Worm (Caenorhabditis elegans): Measurements from ENCODE around the gene ZK945.6.

Gene ZK945.6

ce11 chrII:10139177-10139640 is 32.4 kb upstream of the ZK945.6 start, which contains the start of gene asah-2:
Gene asah-2, plus strand, starts transcription at chrII:10139590.
- TF ChIP-seq fos-1 (tag; optimal IDR thresholded peaks at IDR 0.05) (peak; percentile 88), sma-9 (GFP tag; optimal IDR thresholded peaks at IDR 0.05) (peak; percentile 25), sma-9 (tag; optimal IDR thresholded peaks at IDR 0.05) (no peak), ztf-11 (tag; optimal IDR thresholded peaks at IDR 0.05) (no peak)

- TF ChIP-seq ceh-82 (tag; optimal IDR thresholded peaks at IDR 0.05) (no peak), unc-55 (GFP tag; optimal IDR thresholded peaks at IDR 0.05) (no peak), C34F6.9 (tag; optimal IDR thresholded peaks at IDR 0.05) (no peak), ztf-4 (tag; optimal IDR thresholded peaks at IDR 0.05) (no peak), crh-2 (tag; optimal IDR thresholded peaks at IDR 0.05) (no peak)
These were observed 30.6 kb upstream of the ZK945.6 start, which contains the start of gene phg-1 for ce11 chrII:10137358-10137757. Gene phg-1, plus strand, starts transcription at chrII:10137658.

DNA sequence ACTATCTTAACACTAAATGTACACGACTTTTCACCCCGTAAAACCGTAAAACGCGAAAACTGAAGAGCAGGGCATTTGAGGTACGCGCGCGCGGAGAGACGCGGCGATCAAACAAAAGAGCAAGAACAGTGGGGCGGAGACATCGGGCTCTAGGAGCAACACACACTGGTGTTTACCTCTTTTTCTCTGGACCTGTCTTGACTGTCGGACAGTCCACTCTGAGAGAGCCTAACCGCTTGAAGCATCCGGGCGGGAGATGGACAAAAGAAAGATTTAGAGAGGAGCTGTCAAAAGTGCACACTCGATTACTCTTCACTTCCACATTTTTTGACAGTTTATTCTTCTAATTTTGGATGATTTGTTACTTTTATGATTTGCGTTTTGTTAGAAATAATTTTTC is 30.0 kb upstream of the ZK945.6 start:
- TF ChIP-seq elt-1 (tag; optimal IDR thresholded peaks at IDR 0.05) (no peak), alr-1 (tag; optimal IDR thresholded peaks at IDR 0.05) (no peak), nhr-129 (tag; optimal IDR thresholded peaks at IDR 0.05) (no peak), dmd-4 (tag; optimal IDR thresholded peaks at IDR 0.05) (no peak), lsy-2 (tag; optimal IDR thresholded peaks at IDR 0.05) (no peak), lin-11 (tag; optimal IDR thresholded peaks at IDR 0.05) (no peak), ama-1 (optimal IDR thresholded peaks at IDR 0.05) (no peak), ceh-16 (tag; optimal IDR thresholded peaks at IDR 0.05) (no peak), zag-1 (tag; optimal IDR thresholded peaks at IDR 0.05) (no peak)

DNA sequence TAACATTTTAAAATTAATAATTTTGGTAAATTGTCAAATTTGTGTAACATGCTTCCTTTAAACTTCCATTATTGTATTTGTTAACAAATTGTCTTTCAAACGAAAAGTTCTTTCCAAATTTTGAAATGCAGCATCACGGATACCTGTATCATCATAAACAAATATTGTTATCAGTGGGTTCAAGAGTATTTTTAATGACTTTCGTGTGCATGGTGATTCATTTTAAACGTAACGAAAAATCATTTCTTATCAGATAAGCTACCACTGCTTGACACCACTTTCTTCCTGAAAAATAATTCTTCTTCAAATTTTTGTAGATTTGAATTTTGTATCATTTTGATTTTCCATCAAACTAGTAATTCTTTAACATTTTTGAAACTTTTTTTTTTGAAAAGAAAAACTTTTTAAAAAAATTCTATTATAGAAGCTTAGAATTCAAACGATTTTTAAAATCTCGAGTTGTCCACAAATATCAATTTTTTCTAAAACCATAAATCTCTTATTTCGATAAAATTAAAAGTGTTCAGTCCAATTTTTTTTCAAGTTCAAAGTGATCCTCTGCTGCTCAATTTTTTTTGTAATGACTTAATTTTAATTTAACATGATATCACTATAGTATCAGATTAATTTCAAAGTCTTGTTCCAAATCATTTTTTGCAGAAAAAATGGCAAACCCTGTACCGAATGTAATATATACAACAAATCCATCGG is 27.7 kb upstream of the ZK945.6 start, which contains the start of gene F27E5.9:
Gene F27E5.9, plus strand, starts transcription at position 661 of the 711 bp plus-strand sequence.
- TF ChIP-seq dmd-4 (tag; optimal IDR thresholded peaks at IDR 0.05) (no peak), gmeb-1 (tag; optimal IDR thresholded peaks at IDR 0.05) (peak; percentile 38), sma-9 (GFP tag; optimal IDR thresholded peaks at IDR 0.05) (peak; percentile 56), sma-9 (tag; optimal IDR thresholded peaks at IDR 0.05) (no peak), fos-1 (tag; optimal IDR thresholded peaks at IDR 0.05) (peak; percentile 100), mdl-1 (tag; optimal IDR thresholded peaks at IDR 0.05) (no peak), crh-2 (tag; optimal IDR thresholded peaks at IDR 0.05) (peak; percentile 12)

DNA sequence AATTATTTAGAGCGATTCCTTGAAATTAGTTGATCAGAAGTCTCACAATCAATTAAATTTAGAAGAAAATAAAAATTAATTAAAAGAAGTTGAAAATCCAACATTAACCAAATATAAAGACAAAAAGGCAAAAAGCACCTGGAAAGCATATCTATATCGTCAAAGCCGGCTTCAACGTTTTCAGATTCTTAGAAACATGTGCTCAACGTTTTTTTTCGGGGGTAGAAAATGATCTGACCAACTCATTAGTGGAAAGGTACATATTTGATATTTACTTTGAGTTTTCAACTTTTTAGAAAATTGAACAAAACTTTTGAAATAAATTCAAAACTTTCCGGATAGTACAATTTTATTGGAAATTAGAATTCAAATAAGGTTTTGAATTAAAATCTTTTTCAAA is 26.0 kb upstream of the ZK945.6 start:
- TF ChIP-seq nhr-23 (tag; optimal IDR thresholded peaks at IDR 0.05), result no peak

ce11 chrII:10131760-10132159 is 25.0 kb upstream of the ZK945.6 start, which contains the start of gene F27E5.5:
Gene F27E5.5, minus strand, starts transcription at chrII:10131860.
- TF ChIP-seq unc-62 (GFP tag; optimal IDR thresholded peaks at IDR 0.05) (no peak), nhr-11 (tag; optimal IDR thresholded peaks at IDR 0.05) (no peak), ceh-82 (tag; optimal IDR thresholded peaks at IDR 0.05) (no peak), ztf-11 (tag; optimal IDR thresholded peaks at IDR 0.05) (no peak), nhr-10 (tag; optimal IDR thresholded peaks at IDR 0.05) (no peak)

DNA sequence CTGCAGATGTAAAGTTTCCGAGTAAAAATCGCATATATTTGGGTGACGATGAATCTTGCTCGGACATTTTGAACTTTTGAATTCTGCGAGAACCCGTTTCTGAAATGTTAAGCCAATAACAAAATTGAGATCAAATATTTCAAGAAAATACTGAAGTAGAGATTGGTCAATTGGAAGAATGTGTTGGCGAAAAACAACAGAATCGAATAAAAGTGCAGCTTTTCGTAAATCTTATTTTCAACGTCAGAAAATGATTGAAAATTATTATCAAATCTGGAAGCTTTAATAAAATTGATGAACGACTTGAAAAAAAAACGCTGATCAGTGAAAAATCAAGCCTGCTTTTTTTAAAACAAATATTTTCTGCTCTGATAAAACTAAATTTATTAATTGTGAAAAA is 20.6 kb upstream of the ZK945.6 start, which contains the start of gene F27E5.8:
Gene F27E5.8, minus strand, starts transcription at position 101 of the 400 bp plus-strand sequence.
- TF ChIP-seq ama-1 (optimal IDR thresholded peaks at IDR 0.05), result no peak
- TF ChIP-seq ztf-1 (GFP tag; conservative IDR thresholded peaks at IDR 0.05), result no peak
- TF ChIP-seq lsy-2 (tag; optimal IDR thresholded peaks at IDR 0.05), result no peak

ce11 chrII:10122465-10122864 is 15.7 kb upstream of the ZK945.6 start, which contains the start of gene F27E5.7:
Gene F27E5.7, plus strand, starts transcription at chrII:10122765.
- TF ChIP-seq nhr-25 (tag; optimal IDR thresholded peaks at IDR 0.05) (no peak), nhr-129 (tag; optimal IDR thresholded peaks at IDR 0.05) (no peak), mab-5 (tag; optimal IDR thresholded peaks at IDR 0.05) (no peak), zag-1 (tag; optimal IDR thresholded peaks at IDR 0.05) (no peak), lin-11 (tag; optimal IDR thresholded peaks at IDR 0.05) (no peak), nhr-237 (tag; optimal IDR thresholded peaks at IDR 0.05) (no peak), gmeb-1 (tag; optimal IDR thresholded peaks at IDR 0.05) (no peak), mdl-1 (tag; optimal IDR thresholded peaks at IDR 0.05) (no peak)
